Worm (Caenorhabditis elegans) whole organism, L4 larva: ENCODE data around the gene grd-4.

ENCODE experiments used
- D1046.2 ChIP-seq: fragments of 200-800 bp; sonication (Bioruptor generic); IDR thresholded peaks from 2 replicates; pipeline ENCODE4 v1.3.6; 2022; ENCODE audit warnings: missing genetic modification characterization, missing compliant biosample characterization
- F26F4.8 ChIP-seq: fragments of 200-800 bp; sonication (Bioruptor generic); conservative IDR thresholded peaks from 2 replicates; pipeline ENCODE4 v1.3.6; 2022; ENCODE audit warnings: missing genetic modification characterization, missing compliant biosample characterization
- F37D6.2 ChIP-seq: sonication (generic microtip); optimal IDR thresholded peaks from 2 replicates; lab custom pipeline; 2016; ENCODE audit warnings: mild to moderate bottlenecking, missing genetic modification characterization, missing compliant biosample characterization
- F49E8.2 ChIP-seq: sonication (generic microtip); optimal IDR thresholded peaks from 2 replicates; lab custom pipeline; 2016; ENCODE audit warnings: missing compliant biosample characterization, mild to moderate bottlenecking, missing genetic modification characterization, borderline replicate concordance
- T26A8.4 ChIP-seq: fragments of 200-800 bp; sonication (Bioruptor generic); IDR thresholded peaks from 2 replicates; pipeline ENCODE4 v1.3.6; 2022; ENCODE audit warnings: missing genetic modification characterization, missing compliant biosample characterization
- Y105C5A.15 ChIP-seq: fragments of 200-800 bp; sonication (Bioruptor generic); IDR thresholded peaks from 2 replicates; pipeline ENCODE4 v1.3.6; 2022; ENCODE audit warnings: missing genetic modification characterization, missing compliant biosample characterization
- Y48G9A.11 ChIP-seq: fragments of 200-800 bp; sonication (Bioruptor generic); IDR thresholded peaks from 2 replicates; pipeline ENCODE4 v1.3.6; 2022; ENCODE audit warnings: missing genetic modification reagents, missing genetic modification characterization, missing compliant biosample characterization
- Y75B8A.6 ChIP-seq: fragments of 200-800 bp; sonication (Bioruptor generic); IDR thresholded peaks from 2 replicates; pipeline ENCODE4 v1.3.6; 2022; ENCODE audit warnings: missing genetic modification reagents, missing genetic modification characterization, missing compliant biosample characterization
- ZK337.2 ChIP-seq: fragments of 200-800 bp; sonication (Bioruptor generic); IDR thresholded peaks from 2 replicates; pipeline ENCODE4 v1.3.6; 2022; ENCODE audit warnings: missing genetic modification reagents, missing genetic modification characterization, missing compliant biosample characterization
- ZK546.5 ChIP-seq, 2 experiments: sonication (generic microtip); optimal IDR thresholded peaks; 2 replicates each; lab custom pipeline; 2017; ENCODE audit warnings: missing biosample characterization in 2 of 2, missing genetic modification characterization in 2 of 2
- arid-1 ChIP-seq: fragments of 200-800 bp; sonication (Bioruptor generic); conservative IDR thresholded peaks from 2 replicates; pipeline ENCODE4 v1.3.6; 2022; ENCODE audit warnings: missing genetic modification reagents, missing genetic modification characterization, missing compliant biosample characterization
- ceh-28 ChIP-seq: fragments of 150-350 bp; optimal IDR thresholded peaks from 2 replicates; lab custom pipeline; 2014; ENCODE audit warnings: missing biosample characterization, missing genetic modification reagents, missing genetic modification characterization
- ceh-62 ChIP-seq: sonication (generic microtip); optimal IDR thresholded peaks from 2 replicates; lab custom pipeline; 2017; ENCODE audit warnings: missing biosample characterization, missing genetic modification characterization
- cey-2 ChIP-seq: sonication (generic microtip); optimal IDR thresholded peaks from 3 replicates; lab custom pipeline; 2017; ENCODE audit warnings: missing genetic modification characterization, mild to moderate bottlenecking, missing compliant biosample characterization, antibody characterized with exemption, borderline replicate concordance; ENCODE audit not compliant: insufficient read depth
- ctbp-1 ChIP-seq: fragments of 200-800 bp; sonication (Bioruptor generic); IDR thresholded peaks from 2 replicates; pipeline ENCODE4 v1.3.6; 2022; ENCODE audit warnings: missing genetic modification reagents, missing genetic modification characterization, missing compliant biosample characterization
- daf-12 ChIP-seq: fragments of 150-350 bp; optimal IDR thresholded peaks from 2 replicates; lab custom pipeline; 2014; ENCODE audit warnings: missing biosample characterization, missing genetic modification reagents, missing genetic modification characterization
- daf-8 ChIP-seq: fragments of 200-800 bp; sonication (Bioruptor generic); IDR thresholded peaks from 2 replicates; pipeline ENCODE4 v1.3.6; 2022; ENCODE audit warnings: missing genetic modification characterization, missing compliant biosample characterization
- dmd-9 ChIP-seq: fragments of 200-800 bp; sonication (Bioruptor generic); IDR thresholded peaks from 2 replicates; pipeline ENCODE4 v1.3.6; 2022; ENCODE audit warnings: missing genetic modification reagents, missing genetic modification characterization, missing compliant biosample characterization
- dpl-1 ChIP-seq: fragments of 150-350 bp; optimal IDR thresholded peaks from 2 replicates; lab custom pipeline; 2014; ENCODE audit warnings: missing biosample characterization, missing genetic modification reagents, missing genetic modification characterization
- duxl-1 ChIP-seq: sonication (generic microtip); optimal IDR thresholded peaks from 2 replicates; lab custom pipeline; 2016; ENCODE audit warnings: mild to moderate bottlenecking, missing genetic modification characterization, moderate library complexity, missing compliant biosample characterization; ENCODE audit not compliant: poor library complexity
- dve-1 ChIP-seq: sonication (generic microtip); optimal IDR thresholded peaks from 2 replicates; lab custom pipeline; 2017; ENCODE audit warnings: antibody characterized with exemption, mild to moderate bottlenecking, missing genetic modification characterization, missing compliant biosample characterization; ENCODE audit not compliant: insufficient read depth
- egl-27 ChIP-seq: sonication (generic microtip); optimal IDR thresholded peaks from 3 replicates; lab custom pipeline; 2017; ENCODE audit warnings: missing biosample characterization, missing genetic modification reagents, missing genetic modification characterization
- hmg-1.1 ChIP-seq: fragments of 200-800 bp; sonication (Bioruptor generic); IDR thresholded peaks from 2 replicates; pipeline ENCODE4 v1.3.6; 2022; ENCODE audit warnings: missing genetic modification reagents, missing genetic modification characterization, missing compliant biosample characterization
- lim-7 ChIP-seq: fragments of 200-800 bp; sonication (Bioruptor generic); IDR thresholded peaks from 2 replicates; pipeline ENCODE4 v1.3.6; 2022; ENCODE audit warnings: missing genetic modification characterization, missing compliant biosample characterization
- lin-1 ChIP-seq: fragments of 200-800 bp; sonication (Bioruptor generic); IDR thresholded peaks from 2 replicates; pipeline ENCODE4 v1.3.6; 2022; ENCODE audit warnings: missing genetic modification reagents, missing genetic modification characterization, missing compliant biosample characterization
- lin-29 ChIP-seq: fragments of 200-800 bp; sonication (Bioruptor generic); IDR thresholded peaks from 2 replicates; pipeline ENCODE4 v1.3.6; 2022; ENCODE audit warnings: missing genetic modification reagents, missing genetic modification characterization, missing compliant biosample characterization
- lin-38 ChIP-seq: fragments of 200-800 bp; sonication (Bioruptor generic); IDR thresholded peaks from 2 replicates; pipeline ENCODE4 v1.3.6; 2022; ENCODE audit warnings: missing genetic modification reagents, missing genetic modification characterization, missing compliant biosample characterization
- lsy-2 ChIP-seq, 2 experiments: fragments of 150-350 bp in 1 of 2; sonication (generic microtip) in 1 of 2; optimal IDR thresholded peaks; 2 replicates each; lab custom pipeline; 2014 to 2017; ENCODE audit warnings: missing biosample characterization in 2 of 2, missing genetic modification characterization in 2 of 2
- madf-5 ChIP-seq, 2 experiments: fragments of 200-800 bp; sonication (Bioruptor generic); IDR thresholded peaks; 2 replicates each; pipeline ENCODE4 v1.3.6; 2022; ENCODE audit warnings: missing compliant biosample characterization in 2 of 2, missing genetic modification characterization in 2 of 2
- madf-9 ChIP-seq: fragments of 200-800 bp; sonication (Bioruptor generic); conservative IDR thresholded peaks from 2 replicates; pipeline ENCODE4 v1.3.6; 2022; ENCODE audit warnings: missing genetic modification reagents, missing genetic modification characterization, missing compliant biosample characterization
- mes-2 ChIP-seq: sonication (generic microtip); optimal IDR thresholded peaks from 2 replicates; lab custom pipeline; 2016; ENCODE audit warnings: missing genotype, mild to moderate bottlenecking, missing genetic modification characterization, missing compliant biosample characterization; ENCODE audit not compliant: poor library complexity, severe bottlenecking
- mxl-3 ChIP-seq: fragments of 200-800 bp; sonication (Bioruptor generic); optimal IDR thresholded peaks from 2 replicates; lab custom pipeline; 2018; ENCODE audit warnings: mild to moderate bottlenecking, missing genetic modification characterization, missing compliant biosample characterization
- nhr-10 ChIP-seq: fragments of 150-350 bp; optimal IDR thresholded peaks from 2 replicates; lab custom pipeline; 2014; ENCODE audit warnings: missing biosample characterization, missing genetic modification characterization
- nhr-102 ChIP-seq: sonication (generic microtip); optimal IDR thresholded peaks from 2 replicates; lab custom pipeline; 2016; ENCODE audit warnings: mild to moderate bottlenecking, missing genetic modification characterization, moderate library complexity, missing compliant biosample characterization
- nhr-11 ChIP-seq: fragments of 150-350 bp; optimal IDR thresholded peaks from 2 replicates; lab custom pipeline; 2014; ENCODE audit warnings: missing biosample characterization, missing genetic modification characterization
- nhr-41 ChIP-seq: fragments of 200-800 bp; sonication (Bioruptor generic); IDR thresholded peaks from 2 replicates; pipeline ENCODE4 v1.3.6; 2022; ENCODE audit warnings: missing genetic modification reagents, missing genetic modification characterization, missing compliant biosample characterization
- nhr-42 ChIP-seq: fragments of 200-800 bp; sonication (Bioruptor generic); IDR thresholded peaks from 2 replicates; pipeline ENCODE4 v1.3.6; 2022; ENCODE audit warnings: missing genetic modification characterization, missing compliant biosample characterization
- nhr-6 ChIP-seq: fragments of 150-350 bp; optimal IDR thresholded peaks from 2 replicates; lab custom pipeline; 2014; ENCODE audit warnings: missing biosample characterization, missing genetic modification characterization
- pqm-1 ChIP-seq: sonication (generic microtip); optimal IDR thresholded peaks from 2 replicates; lab custom pipeline; 2017; ENCODE audit warnings: missing biosample characterization, missing genetic modification characterization
- rbr-2 ChIP-seq: sonication (generic microtip); optimal IDR thresholded peaks from 2 replicates; lab custom pipeline; 2016; ENCODE audit warnings: missing genotype, missing genetic modification characterization, missing compliant biosample characterization
- spr-3 ChIP-seq: fragments of 200-800 bp; sonication (Bioruptor generic); optimal IDR thresholded peaks from 2 replicates; lab custom pipeline; 2018; ENCODE audit warnings: mild to moderate bottlenecking, missing genetic modification characterization, missing compliant biosample characterization
- tag-97 ChIP-seq: fragments of 200-800 bp; sonication (Bioruptor generic); IDR thresholded peaks from 2 replicates; pipeline ENCODE4 v1.3.6; 2022; ENCODE audit warnings: missing genetic modification characterization, missing compliant biosample characterization
- unc-130 ChIP-seq: sonication (generic microtip); optimal IDR thresholded peaks from 2 replicates; lab custom pipeline; 2016; ENCODE audit warnings: missing genetic modification reagents, missing genetic modification characterization, missing compliant biosample characterization
- unc-39 ChIP-seq: sonication (generic microtip); optimal IDR thresholded peaks from 2 replicates; lab custom pipeline; 2017; ENCODE audit warnings: missing biosample characterization, missing genetic modification characterization
- zfp-2 ChIP-seq: sonication (generic microtip); optimal IDR thresholded peaks from 2 replicates; lab custom pipeline; 2016; ENCODE audit warnings: mild to moderate bottlenecking, missing genetic modification characterization, missing compliant biosample characterization
- zfp-3 ChIP-seq: fragments of 200-800 bp; sonication (Bioruptor generic); conservative IDR thresholded peaks from 2 replicates; pipeline ENCODE4 v1.3.6; 2022; ENCODE audit warnings: missing genetic modification reagents, missing genetic modification characterization, missing compliant biosample characterization
- zip-11 ChIP-seq: fragments of 200-800 bp; sonication (Bioruptor generic); IDR thresholded peaks from 2 replicates; pipeline ENCODE4 v1.3.6; 2022; ENCODE audit warnings: missing genetic modification characterization, missing compliant biosample characterization
- zip-2 ChIP-seq: fragments of 150-350 bp; optimal IDR thresholded peaks from 2 replicates; lab custom pipeline; 2014; ENCODE audit warnings: missing biosample characterization, missing genetic modification characterization
- ztf-11 ChIP-seq: fragments of 150-350 bp; optimal IDR thresholded peaks from 2 replicates; lab custom pipeline; 2014; ENCODE audit warnings: missing biosample characterization, missing genetic modification characterization
- ztf-7 ChIP-seq: fragments of 150-350 bp; optimal IDR thresholded peaks from 2 replicates; lab custom pipeline; 2014; ENCODE audit warnings: missing biosample characterization, missing genetic modification characterization

Gene grd-4

DNA sequence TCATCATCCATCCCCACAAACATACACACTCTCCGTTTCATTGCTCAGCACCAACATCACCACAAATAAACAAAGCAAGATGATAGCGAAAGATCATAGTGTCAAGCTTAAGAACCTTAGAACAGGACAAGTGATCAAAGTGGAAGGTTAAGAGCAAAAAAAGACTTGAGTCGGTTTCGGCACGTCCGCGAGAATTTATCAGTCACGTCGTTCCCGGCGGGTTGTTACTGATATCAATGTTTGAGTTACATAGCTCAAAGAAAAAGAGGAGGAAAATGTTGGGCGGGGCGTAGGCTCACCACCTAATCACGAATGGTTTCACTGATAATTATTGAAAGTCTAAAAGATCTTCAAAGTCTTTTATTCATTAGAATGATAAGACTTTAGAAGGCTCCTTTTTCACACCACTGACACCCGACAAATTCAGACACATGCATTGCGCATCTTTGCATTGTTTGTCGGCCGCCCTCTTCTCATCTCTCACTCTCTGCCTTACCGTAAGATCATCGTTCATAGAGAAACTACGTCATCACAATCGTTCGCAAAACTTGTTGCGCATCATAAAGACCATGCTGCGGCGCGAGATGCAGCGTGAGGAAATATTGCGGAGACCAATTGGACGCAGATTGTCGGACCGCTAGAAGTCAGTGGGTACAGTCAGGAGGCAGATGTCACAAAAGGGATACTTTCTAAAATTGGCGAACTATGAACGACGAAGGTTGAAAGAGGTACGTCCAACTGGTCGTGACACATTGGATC, 23.8 kb upstream of the grd-4 start (continued):
- TF ChIP-seq zip-11 (no peak), Y75B8A.6 (GFP tag; lab: Robert Waterston, UW) (no peak), nhr-11 (tag; lab: Kevin White, UChicago) (peak; percentile 22), rbr-2 (peak; percentile 37), lsy-2 (tag; optimal IDR thresholded peaks at IDR 0.05; lab: Kevin White, UChicago) (peak; percentile 58 to 75), Y48G9A.11 (GFP tag; lab: Robert Waterston, UW) (no peak), F26F4.8 (GFP tag; lab: Robert Waterston, UW) (no peak), daf-12 (tag; lab: Kevin White, UChicago) (no peak), dmd-9 (GFP tag; lab: Robert Waterston, UW) (no peak), mes-2 (tag; lab: Kevin White, UChicago) (peak; percentile 10), ceh-62 (tag; lab: Kevin White, UChicago) (no peak), duxl-1 (tag; lab: Kevin White, UChicago) (peak; percentile 8), hmg-1.1 (GFP tag; lab: Robert Waterston, UW) (no peak), daf-8 (GFP tag; lab: Robert Waterston, UW) (no peak), mxl-3 (GFP tag; lab: Kevin White, UChicago) (peak; percentile 93), lin-1 (GFP tag; lab: Robert Waterston, UW) (no peak), tag-97 (GFP tag; lab: Robert Waterston, UW) (no peak), nhr-6 (tag; lab: Kevin White, UChicago) (peak; percentile 27), F49E8.2 (tag; lab: Kevin White, UChicago) (no peak), ZK546.5 (tag; optimal IDR thresholded peaks at IDR 0.05; lab: Kevin White, UChicago) (no peak), cey-2 (tag; lab: Kevin White, UChicago) (no peak), ZK337.2 (GFP tag; lab: Robert Waterston, UW) (no peak), ztf-11 (no peak), unc-39 (tag; lab: Kevin White, UChicago) (no peak), dpl-1 (GFP tag; lab: Kevin White, UChicago) (peak; percentile 22), T26A8.4 (GFP tag; lab: Robert Waterston, UW) (peak; percentile 41; the same call in 1 of the 2 replicates), madf-5 (GFP tag; IDR thresholded peaks at IDR 0.05; lab: Robert Waterston, UW) (peak in 1 of 2 experiments; percentile 65; a peak in 1 of 4 replicates), zip-2 (tag; lab: Kevin White, UChicago) (no peak), ztf-7 (tag; lab: Kevin White, UChicago) (no peak), nhr-41 (GFP tag; lab: Robert Waterston, UW) (no peak), nhr-10 (tag; lab: Kevin White, UChicago) (peak; percentile 85), ceh-28 (no peak), lin-29 (GFP tag; lab: Robert Waterston, UW) (no peak), nhr-102 (tag; lab: Kevin White, UChicago) (peak; percentile 72), egl-27 (tag; lab: Kevin White, UChicago) (no peak), unc-130 (GFP tag; lab: Kevin White, UChicago) (no peak), D1046.2 (GFP tag; lab: Robert Waterston, UW) (no peak), F37D6.2 (tag; lab: Kevin White, UChicago) (no peak), ctbp-1 (GFP tag; lab: Robert Waterston, UW) (no peak), Y105C5A.15 (GFP tag; lab: Robert Waterston, UW) (no peak), lim-7 (GFP tag; lab: Robert Waterston, UW) (no peak), zfp-2 (tag; lab: Kevin White, UChicago) (no peak), madf-9 (no peak), nhr-42 (GFP tag; lab: Robert Waterston, UW) (peak; percentile 36; the same call in 1 of the 2 replicates), lin-38 (no peak), spr-3 (GFP tag; lab: Kevin White, UChicago) (no peak), arid-1 (GFP tag; lab: Robert Waterston, UW) (no peak), zfp-3 (GFP tag; lab: Robert Waterston, UW) (no peak), pqm-1 (tag; lab: Kevin White, UChicago) (peak; percentile 49), dve-1 (tag; lab: Kevin White, UChicago) (peak; percentile 33)
